Fruit fly (Drosophila melanogaster): ENCODE results near the gene Gr10b.
A peak's percentile ranks its signal among the peaks of the same experiment; 100 is the strongest.

Gr10b gene

dm6 chrX:11370792-11371191, 42.2 kb downstream of the Gr10b start (continued):
- TF ChIP-seq hkb (optimal IDR thresholded peaks at IDR 0.05), result no peak
- 0 out of 2 replicates have a peak, but pooled peaks have one; percentile 31 for TF ChIP-seq hkb (GFP tag; IDR thresholded peaks at IDR 0.05)
- TF ChIP-seq CG10366 (GFP tag; IDR thresholded peaks at IDR 0.05), result peak; percentile 52
- TF ChIP-seq CG12155 (GFP tag; optimal IDR thresholded peaks at IDR 0.05), result no peak
- TF ChIP-seq CG8290 (GFP tag; optimal IDR thresholded peaks at IDR 0.05), result no peak
- TF ChIP-seq CG8290 (tag; optimal IDR thresholded peaks at IDR 0.05), result no peak
- peak; percentile 39; the same call in 1 of the 2 replicates for TF ChIP-seq CG17328 (GFP tag; IDR thresholded peaks at IDR 0.05)
- no peak for TF ChIP-seq Awh (GFP tag; IDR thresholded peaks at IDR 0.05)
- TF ChIP-seq Gsc (GFP tag; IDR thresholded peaks at IDR 0.05), result no peak
- TF ChIP-seq lab (GFP tag; optimal IDR thresholded peaks at IDR 0.05), result peak; percentile 16
- TF ChIP-seq bab2 (GFP tag; optimal IDR thresholded peaks at IDR 0.05), result no peak
- peak; percentile 74 for TF ChIP-seq Med (GFP tag)
- no peak for TF ChIP-seq sens-2 (GFP tag; IDR thresholded peaks at IDR 0.05)
- TF ChIP-seq CG7745 (tag; optimal IDR thresholded peaks at IDR 0.05), result no peak
- TF ChIP-seq CG18599 (GFP tag; optimal IDR thresholded peaks at IDR 0.05), result peak; percentile 15
- TF ChIP-seq jigr1 (GFP tag; IDR thresholded peaks at IDR 0.05), result 0 out of 3 replicates have a peak, but pooled peaks have one; percentile 15
- no peak for TF ChIP-seq CG8089 (GFP tag; optimal IDR thresholded peaks at IDR 0.05)
- TF ChIP-seq nmo (GFP tag; optimal IDR thresholded peaks at IDR 0.05), result peak; percentile 28
- TF ChIP-seq kah (GFP tag; optimal IDR thresholded peaks at IDR 0.05), result no peak
- TF ChIP-seq CG30403 (GFP tag; optimal IDR thresholded peaks at IDR 0.05), result peak; percentile 20
- no peak for TF ChIP-seq NK7.1 (GFP tag; optimal IDR thresholded peaks at IDR 0.05)
- peak; percentile 3 for TF ChIP-seq Meics (GFP tag; optimal IDR thresholded peaks at IDR 0.05)
- TF ChIP-seq C15 (GFP tag; IDR thresholded peaks at IDR 0.05), result 0 out of 3 replicates have a peak, but pooled peaks have one; percentile 37
- no peak for TF ChIP-seq stwl (tag; optimal IDR thresholded peaks at IDR 0.05)
- TF ChIP-seq lilli (GFP tag; optimal IDR thresholded peaks at IDR 0.05), result peak; percentile 30
- TF ChIP-seq so (GFP tag; IDR thresholded peaks at IDR 0.05), result no peak
- no peak for TF ChIP-seq pan (optimal IDR thresholded peaks at IDR 0.05)
- peak in 1 of 2 experiments; percentile 61 for TF ChIP-seq pan (GFP tag; optimal IDR thresholded peaks at IDR 0.05 in 1 of 2, IDR thresholded peaks at IDR 0.05 in 1 of 2)
- TF ChIP-seq CG9727 (GFP tag; optimal IDR thresholded peaks at IDR 0.05), result peak; percentile 38
- 0 out of 2 replicates have a peak, but pooled peaks have one; percentile 19 for TF ChIP-seq MBD-R2 (GFP tag; IDR thresholded peaks at IDR 0.05)
- TF ChIP-seq Atf6 (GFP tag; IDR thresholded peaks at IDR 0.05), result peak; percentile 60
- no peak for TF ChIP-seq CG14014 (GFP tag; IDR thresholded peaks at IDR 0.05)
- peak; percentile 39 for TF ChIP-seq CG12769 (tag; optimal IDR thresholded peaks at IDR 0.05)
- no peak for TF ChIP-seq CG10321 (GFP tag; IDR thresholded peaks at IDR 0.05)

- TF ChIP-seq BEAF-32 (GFP tag; optimal IDR thresholded peaks at IDR 0.05), result peak; percentile 69
- TF ChIP-seq CoRest (tag; optimal IDR thresholded peaks at IDR 0.05), result peak; percentile 32
- TF ChIP-seq h (optimal IDR thresholded peaks at IDR 0.05), result no peak
- no peak for TF ChIP-seq oc (tag; optimal IDR thresholded peaks at IDR 0.05)
- no peak for TF ChIP-seq CG6813 (GFP tag; optimal IDR thresholded peaks at IDR 0.05)
- TF ChIP-seq amos (GFP tag; IDR thresholded peaks at IDR 0.05; ENCODE audit: partially characterized antibody), result peak; percentile 50; the same call in 1 of the 2 replicates
- TF ChIP-seq zfh2 (GFP tag; optimal IDR thresholded peaks at IDR 0.05), result no peak
- peak; percentile 55 for TF ChIP-seq sens (GFP tag)
- TF ChIP-seq CG1233 (GFP tag; optimal IDR thresholded peaks at IDR 0.05), result no peak
- no peak for TF ChIP-seq CG12769 (tag; optimal IDR thresholded peaks at IDR 0.05)
- TF ChIP-seq croc (GFP tag; conservative IDR thresholded peaks at IDR 0.05), result no peak
- no peak for TF ChIP-seq wek (GFP tag; optimal IDR thresholded peaks at IDR 0.05)
- 0 out of 3 replicates have a peak, but pooled peaks have one; percentile 6 for TF ChIP-seq CG7963 (GFP tag; IDR thresholded peaks at IDR 0.05; ENCODE audit: partially characterized antibody)
- TF ChIP-seq CG14860 (GFP tag; IDR thresholded peaks at IDR 0.05; ENCODE audit: partially characterized antibody), result peak; percentile 65; the same call in 1 of the 3 replicates
- TF ChIP-seq CG7271 (tag; optimal IDR thresholded peaks at IDR 0.05), result no peak
- no peak for TF ChIP-seq CG1832 (GFP tag; optimal IDR thresholded peaks at IDR 0.05)
- TF ChIP-seq CG15514 (GFP tag; optimal IDR thresholded peaks at IDR 0.05), result peak; percentile 97
- TF ChIP-seq Nf-YC (tag; optimal IDR thresholded peaks at IDR 0.05), result peak; percentile 57
- no peak; the same call in 1 of the 2 replicates for TF ChIP-seq tna (GFP tag; IDR thresholded peaks at IDR 0.05; ENCODE audit: partially characterized antibody)
- no peak for TF ChIP-seq Mad (GFP tag; optimal IDR thresholded peaks at IDR 0.05)
Measured at dm6 chrX:11369374-11369773, 43.6 kb downstream of the Gr10b start, which contains the start of gene dlg1. Gene dlg1, plus strand, starts transcription at chrX:11369665.
